Fruit fly (Drosophila melanogaster) whole organism: ENCODE results near the gene Herc4.

Experiments
- CG8478 ChIP-seq: fragments of >200 bp; optimal IDR thresholded peaks from 2 replicates; lab custom pipeline; 2018; ENCODE audit warnings: inconsistent platforms
- Dll ChIP-seq: fragments of >200 bp; optimal IDR thresholded peaks from 2 replicates; lab custom pipeline; 2017
- EcR ChIP-seq, 2 experiments: fragments of >200 bp; optimal IDR thresholded peaks; 2 replicates each; lab custom pipeline; 2017; ENCODE audit warnings: missing biosample characterization in 2 of 2, missing genetic modification characterization in 2 of 2, missing genetic modification reagents in 2 of 2
- pan ChIP-seq: fragments of >200 bp; optimal IDR thresholded peaks from 2 replicates; lab custom pipeline; 2017
- psq ChIP-seq: fragments of >200 bp; optimal IDR thresholded peaks from 2 replicates; lab custom pipeline; 2017
- usp ChIP-seq: fragments of >200 bp; optimal IDR thresholded peaks from 2 replicates; lab custom pipeline; 2017; ENCODE audit warnings: missing biosample characterization, missing genetic modification characterization, mixed read lengths

Gene Herc4

DNA sequence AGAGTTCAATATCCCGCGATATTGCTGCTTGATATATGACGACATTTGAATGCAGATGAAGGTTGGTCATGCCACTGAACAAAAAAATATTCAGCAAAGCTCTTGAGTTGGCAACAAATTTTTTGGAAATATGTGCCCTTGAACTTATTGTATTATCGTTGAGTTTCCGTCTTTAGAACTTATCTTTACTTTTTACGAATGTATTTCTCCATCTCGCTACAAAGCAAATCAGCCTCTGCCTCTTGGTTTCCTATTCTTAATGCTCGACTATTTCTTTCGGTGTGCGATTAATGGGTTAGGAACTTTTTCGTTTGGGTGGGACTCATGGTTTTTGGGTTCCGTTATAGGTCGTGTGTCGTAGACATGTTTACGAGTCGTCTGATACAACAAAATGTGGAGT, 9.6 kb downstream of the Herc4 start:
- TF ChIP-seq Dll (lab: Kevin White, UChicago) (no peak), psq (lab: Kevin White, UChicago) (no peak), usp (GFP tag; lab: Kevin White, UChicago) (no peak), CG8478 (lab: Kevin White, UChicago) (no peak), pan (lab: Kevin White, UChicago) (no peak), EcR (GFP tag; optimal IDR thresholded peaks at IDR 0.05; lab: Kevin White, UChicago) (no peak)

dm6 chr3L:1324818-1325625, 11.5 kb downstream of the Herc4 start:
- no peak for TF ChIP-seq usp (GFP tag; lab: Kevin White, UChicago)
- TF ChIP-seq pan (lab: Kevin White, UChicago) = no peak
- TF ChIP-seq EcR (GFP tag; optimal IDR thresholded peaks at IDR 0.05; lab: Kevin White, UChicago) = no peak
- TF ChIP-seq Dll (lab: Kevin White, UChicago) = no peak
- TF ChIP-seq CG8478 (lab: Kevin White, UChicago) = no peak
- TF ChIP-seq psq (lab: Kevin White, UChicago) = no peak

DNA sequence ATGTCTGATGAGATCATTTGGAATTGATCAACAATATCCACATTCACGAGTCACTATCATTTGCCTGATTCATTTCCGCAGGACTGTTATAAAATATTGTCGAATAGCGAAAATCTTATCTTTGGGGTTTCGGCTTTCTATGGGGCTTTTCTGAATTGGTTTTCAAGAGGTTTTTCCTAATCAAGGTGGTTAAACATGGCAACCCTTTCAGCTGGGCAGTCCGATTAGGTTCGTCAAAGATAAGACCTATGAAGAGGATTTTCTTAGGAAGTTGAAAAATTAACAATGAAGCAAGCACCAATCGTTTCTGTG, 12.1 kb downstream of the Herc4 start:
- TF ChIP-seq EcR (GFP tag; optimal IDR thresholded peaks at IDR 0.05; lab: Kevin White, UChicago) (no peak), CG8478 (lab: Kevin White, UChicago) (no peak), Dll (lab: Kevin White, UChicago) (no peak), psq (lab: Kevin White, UChicago) (no peak), usp (GFP tag; lab: Kevin White, UChicago) (no peak), pan (lab: Kevin White, UChicago) (no peak)

- TF ChIP-seq psq (lab: Kevin White, UChicago) (no peak), CG8478 (lab: Kevin White, UChicago) (no peak), pan (lab: Kevin White, UChicago) (no peak), usp (GFP tag; lab: Kevin White, UChicago) (no peak), EcR (GFP tag; optimal IDR thresholded peaks at IDR 0.05; lab: Kevin White, UChicago) (no peak), Dll (lab: Kevin White, UChicago) (no peak)
Observed at dm6 chr3L:1329724-1330123, 16.2 kb downstream of the Herc4 start, which contains the start of gene ND-ACP. TSS of gene ND-ACP (plus strand) at chr3L:1329949.

DNA sequence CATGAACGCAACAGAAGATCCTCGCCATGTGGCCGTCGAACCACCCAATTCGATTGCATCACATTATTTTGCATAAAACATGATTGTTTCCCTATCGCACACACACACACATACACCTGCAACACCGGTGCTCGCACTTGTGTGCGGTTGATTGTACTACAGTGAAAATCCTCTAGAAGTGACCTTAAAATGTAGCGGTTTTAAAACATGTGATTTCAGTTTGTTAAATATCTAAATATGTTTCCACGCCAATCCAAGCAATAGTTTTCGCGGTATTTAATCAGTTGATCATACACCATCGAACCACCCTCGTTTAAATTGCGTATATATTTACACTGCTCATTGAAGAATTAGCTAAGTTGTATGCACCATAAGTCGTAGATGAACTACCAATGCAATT, 16.9 kb downstream of the Herc4 start:
- no peak for TF ChIP-seq psq (lab: Kevin White, UChicago)
- TF ChIP-seq EcR (GFP tag; optimal IDR thresholded peaks at IDR 0.05; lab: Kevin White, UChicago) = no peak
- TF ChIP-seq Dll (lab: Kevin White, UChicago) = no peak
- no peak for TF ChIP-seq pan (lab: Kevin White, UChicago)
- no peak for TF ChIP-seq usp (GFP tag; lab: Kevin White, UChicago)
- no peak for TF ChIP-seq CG8478 (lab: Kevin White, UChicago)

- TF ChIP-seq pan (lab: Kevin White, UChicago) (no peak), usp (GFP tag; lab: Kevin White, UChicago) (no peak), CG8478 (lab: Kevin White, UChicago) (no peak), psq (lab: Kevin White, UChicago) (no peak), EcR (GFP tag; optimal IDR thresholded peaks at IDR 0.05; lab: Kevin White, UChicago) (no peak), Dll (lab: Kevin White, UChicago) (no peak)
Observed at dm6 chr3L:1331542-1331941, 18.0 kb downstream of the Herc4 start, which contains the start of gene msd1. TSS of gene msd1 (plus strand) at chr3L:1331744.

- TF ChIP-seq CG8478 (lab: Kevin White, UChicago) = no peak
- TF ChIP-seq pan (lab: Kevin White, UChicago) = no peak
- no peak for TF ChIP-seq psq (lab: Kevin White, UChicago)
Observed at dm6 chr3L:1332973-1333372, 19.5 kb downstream of the Herc4 start, which contains the start of gene msd5. TSS of gene msd5 (minus strand) at chr3L:1333146.

DNA sequence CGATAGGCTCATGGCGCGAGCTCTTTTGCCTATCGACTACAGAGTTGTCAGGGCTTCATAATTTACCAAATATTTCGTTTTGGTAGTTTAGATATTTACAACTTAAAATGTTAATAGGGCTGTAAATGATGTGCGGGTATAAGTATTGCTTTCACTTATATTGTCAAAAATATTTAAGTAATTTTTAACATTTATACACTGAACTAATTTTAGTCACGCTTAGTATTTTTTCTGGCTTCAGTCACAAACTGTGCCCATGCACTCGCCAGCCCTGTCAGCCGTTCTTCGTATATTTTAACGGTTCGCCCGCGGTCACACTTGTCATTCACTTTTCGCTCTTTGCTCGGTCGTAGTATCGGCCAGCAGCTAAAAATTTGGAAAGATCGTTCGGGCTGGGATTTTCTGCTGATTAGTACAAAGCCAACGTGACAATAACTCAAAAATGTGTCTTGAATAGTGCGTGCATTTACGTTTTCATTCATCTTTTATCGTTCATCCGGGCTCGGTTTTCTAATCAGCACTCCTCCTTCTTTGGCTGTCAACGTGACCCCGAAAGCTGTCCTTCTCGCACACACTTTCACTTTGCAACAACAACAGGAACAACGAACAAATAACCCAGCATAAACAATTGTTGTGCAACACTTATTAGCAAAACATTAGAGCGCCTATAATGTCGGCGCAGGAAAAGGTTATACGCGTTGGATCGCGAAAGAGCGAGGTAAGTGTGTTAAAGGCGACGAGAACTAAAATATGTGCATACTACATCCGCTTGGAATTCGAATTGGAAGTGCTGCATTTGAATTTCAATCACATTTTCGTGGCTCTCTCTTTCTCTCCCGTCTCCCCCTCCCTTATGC, 21.3 kb downstream of the Herc4 start, which contains the start of the genes Hmbs and CG2211:
TSS of gene Hmbs (plus strand) at position 319 of the 857 bp plus-strand sequence.
TSS of gene CG2211 (minus strand) at position 789 of the 857 bp plus-strand sequence.
- TF ChIP-seq pan (lab: Kevin White, UChicago) (no peak), psq (lab: Kevin White, UChicago) (no peak), Dll (lab: Kevin White, UChicago) (no peak), usp (GFP tag; lab: Kevin White, UChicago) (no peak), CG8478 (lab: Kevin White, UChicago) (no peak), EcR (GFP tag; optimal IDR thresholded peaks at IDR 0.05; lab: Kevin White, UChicago) (no peak)

dm6 chr3L:1335428-1335764, 21.9 kb downstream of the Herc4 start:
- TF ChIP-seq psq (lab: Kevin White, UChicago) = no peak
- no peak for TF ChIP-seq EcR (GFP tag; optimal IDR thresholded peaks at IDR 0.05; lab: Kevin White, UChicago)
- no peak for TF ChIP-seq CG8478 (lab: Kevin White, UChicago)
- no peak for TF ChIP-seq usp (GFP tag; lab: Kevin White, UChicago)
- no peak for TF ChIP-seq pan (lab: Kevin White, UChicago)
- TF ChIP-seq Dll (lab: Kevin White, UChicago) = no peak

dm6 chr3L:1335989-1336961, 22.8 kb downstream of the Herc4 start:
- TF ChIP-seq usp (GFP tag; lab: Kevin White, UChicago) = no peak
- no peak for TF ChIP-seq Dll (lab: Kevin White, UChicago)
- no peak for TF ChIP-seq pan (lab: Kevin White, UChicago)
- TF ChIP-seq EcR (GFP tag; optimal IDR thresholded peaks at IDR 0.05; lab: Kevin White, UChicago) = no peak
- no peak for TF ChIP-seq CG8478 (lab: Kevin White, UChicago)
- TF ChIP-seq psq (lab: Kevin White, UChicago) = no peak
